Fruit fly (Drosophila melanogaster): Measurements from ENCODE around the gene Cep135.

Gene Cep135

DNA sequence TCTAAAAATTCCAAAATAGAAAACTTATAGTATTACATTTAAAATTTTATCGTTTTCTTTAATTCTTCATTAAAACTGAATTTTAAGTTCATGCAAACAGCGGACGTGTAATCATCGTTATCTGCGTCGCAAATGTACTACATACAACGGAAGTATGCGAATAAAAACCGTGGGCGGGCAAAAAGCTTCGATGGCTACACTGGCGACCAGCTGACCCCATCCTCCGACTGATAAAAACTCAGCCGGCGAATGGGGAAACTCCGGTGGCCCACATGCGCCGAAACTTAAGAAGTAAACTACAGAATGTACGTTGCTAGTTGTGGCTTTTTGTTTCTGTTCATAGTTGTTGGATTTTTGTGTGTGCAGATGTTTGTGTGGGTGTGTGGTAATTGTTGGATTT is 21.3 kb downstream of the Cep135 start:
- no peak for TF ChIP-seq pan (optimal IDR thresholded peaks at IDR 0.05)
- no peak for TF ChIP-seq EcR (GFP tag; optimal IDR thresholded peaks at IDR 0.05)
- TF ChIP-seq usp (GFP tag; optimal IDR thresholded peaks at IDR 0.05) = no peak
- no peak for TF ChIP-seq Dll (optimal IDR thresholded peaks at IDR 0.05)
- no peak for TF ChIP-seq psq (optimal IDR thresholded peaks at IDR 0.05)
- TF ChIP-seq CG8478 (optimal IDR thresholded peaks at IDR 0.05) = no peak

DNA sequence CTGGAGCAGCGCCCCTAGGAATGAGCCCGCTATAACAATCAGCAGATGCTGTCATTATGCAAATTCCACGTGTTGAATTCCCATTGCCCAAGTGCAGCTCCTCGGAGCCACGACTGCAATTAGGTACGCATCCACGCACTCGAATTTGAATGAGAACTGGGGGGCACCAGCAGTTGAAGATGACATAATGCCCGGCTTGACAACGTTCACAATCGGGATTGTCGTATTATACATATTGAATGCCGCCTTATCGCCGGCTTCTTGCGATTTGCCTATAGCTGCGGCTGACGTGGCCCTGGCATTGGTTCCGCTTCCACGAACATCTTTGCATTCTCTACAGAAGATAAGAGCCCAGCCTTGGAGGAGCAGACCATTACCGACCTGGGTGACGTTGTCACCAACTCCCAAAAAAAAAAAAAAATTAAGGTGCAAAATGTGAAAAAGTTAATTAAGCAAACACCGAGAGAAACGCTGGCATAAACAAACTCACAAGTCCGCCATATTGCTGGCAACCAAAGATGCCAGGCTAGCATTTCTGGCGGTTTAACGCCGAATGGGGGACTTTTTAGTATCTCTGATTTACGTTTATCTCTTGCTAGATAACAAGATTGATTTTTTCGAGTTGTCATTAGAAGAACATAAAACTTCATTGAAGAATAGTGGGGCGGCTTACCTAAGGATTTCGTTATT is 23.9 kb downstream of the Cep135 start:
- TF ChIP-seq EcR (GFP tag; optimal IDR thresholded peaks at IDR 0.05) = no peak
- TF ChIP-seq CG8478 (optimal IDR thresholded peaks at IDR 0.05) = no peak
- no peak for TF ChIP-seq usp (GFP tag; optimal IDR thresholded peaks at IDR 0.05)
- no peak for TF ChIP-seq Dll (optimal IDR thresholded peaks at IDR 0.05)
- no peak for TF ChIP-seq pan (optimal IDR thresholded peaks at IDR 0.05)
- no peak for TF ChIP-seq psq (optimal IDR thresholded peaks at IDR 0.05)

- TF ChIP-seq CG8478 (optimal IDR thresholded peaks at IDR 0.05) (peak; percentile 4), EcR (GFP tag; optimal IDR thresholded peaks at IDR 0.05) (peak; percentile 67 to 92), psq (optimal IDR thresholded peaks at IDR 0.05) (no peak), Dll (optimal IDR thresholded peaks at IDR 0.05) (no peak), pan (optimal IDR thresholded peaks at IDR 0.05) (no peak), usp (GFP tag; optimal IDR thresholded peaks at IDR 0.05) (no peak)
Observed at dm6 chr3L:15141118-15142003, 24.8 kb downstream of the Cep135 start.

DNA sequence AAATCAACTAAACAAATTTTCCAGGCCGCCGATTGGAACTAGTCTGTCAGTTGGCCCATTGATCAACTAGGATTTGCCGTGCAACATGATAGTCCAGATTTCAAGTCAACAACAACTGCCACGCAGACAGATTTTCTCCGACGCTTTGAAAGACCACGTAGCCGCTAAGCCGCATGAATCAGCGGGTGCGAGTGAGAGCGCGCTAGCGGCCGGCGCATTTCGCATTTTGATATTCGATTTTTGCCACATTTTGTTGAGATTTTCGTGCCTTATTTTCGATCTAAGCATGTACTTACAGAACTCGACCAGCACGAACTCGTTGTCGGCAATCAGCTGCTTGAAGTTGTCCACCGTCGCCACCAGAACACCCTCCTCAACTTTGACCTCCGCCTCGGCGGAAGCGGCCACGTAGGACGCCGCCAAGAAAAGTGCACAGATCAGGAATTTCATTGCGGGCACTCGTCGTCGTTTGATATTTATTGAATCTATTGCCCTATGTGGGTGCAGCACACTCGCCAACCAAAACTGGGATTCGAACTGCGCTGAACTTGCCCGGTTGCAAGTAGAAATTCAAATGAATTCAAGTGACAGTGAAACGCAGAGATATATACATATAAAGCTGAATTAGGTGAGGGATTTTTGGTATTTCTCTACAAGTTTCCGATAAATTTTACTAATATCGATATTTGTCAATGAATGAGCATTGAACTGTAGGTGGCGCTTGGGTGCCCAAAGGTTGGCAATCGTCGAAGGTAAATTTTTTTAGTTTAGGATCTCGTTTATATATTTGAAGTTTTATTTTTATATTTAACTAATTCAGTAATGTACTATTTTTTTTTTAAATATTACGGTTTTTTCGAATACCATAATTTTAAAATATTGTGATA is 25.7 kb downstream of the Cep135 start, which contains the start of gene Pdi:
TSS of gene Pdi (minus strand) at position 837 of the 887 bp plus-strand sequence.
- TF ChIP-seq Dll (optimal IDR thresholded peaks at IDR 0.05) (no peak), usp (GFP tag; optimal IDR thresholded peaks at IDR 0.05) (no peak), CG8478 (optimal IDR thresholded peaks at IDR 0.05) (no peak), pan (optimal IDR thresholded peaks at IDR 0.05) (no peak), EcR (GFP tag; optimal IDR thresholded peaks at IDR 0.05) (peak in 1 of 2 experiments; percentile 12), psq (optimal IDR thresholded peaks at IDR 0.05) (no peak)

dm6 chr3L:15143108-15143507 is 26.6 kb downstream of the Cep135 start:
- TF ChIP-seq pan (optimal IDR thresholded peaks at IDR 0.05) (no peak), usp (GFP tag; optimal IDR thresholded peaks at IDR 0.05) (no peak), psq (optimal IDR thresholded peaks at IDR 0.05) (no peak), EcR (GFP tag; optimal IDR thresholded peaks at IDR 0.05) (no peak)

- TF ChIP-seq psq (optimal IDR thresholded peaks at IDR 0.05) (no peak), usp (GFP tag; optimal IDR thresholded peaks at IDR 0.05) (no peak), EcR (GFP tag; optimal IDR thresholded peaks at IDR 0.05) (no peak), CG8478 (optimal IDR thresholded peaks at IDR 0.05) (no peak), Dll (optimal IDR thresholded peaks at IDR 0.05) (no peak), pan (optimal IDR thresholded peaks at IDR 0.05) (no peak)
Observed at dm6 chr3L:15143638-15144600, 27.4 kb downstream of the Cep135 start, which contains the start of the genes CG32147 and Pex3. CG32147 (minus strand) TSS chr3L:15144059. Pex3 (plus strand) TSS chr3L:15144355.

DNA sequence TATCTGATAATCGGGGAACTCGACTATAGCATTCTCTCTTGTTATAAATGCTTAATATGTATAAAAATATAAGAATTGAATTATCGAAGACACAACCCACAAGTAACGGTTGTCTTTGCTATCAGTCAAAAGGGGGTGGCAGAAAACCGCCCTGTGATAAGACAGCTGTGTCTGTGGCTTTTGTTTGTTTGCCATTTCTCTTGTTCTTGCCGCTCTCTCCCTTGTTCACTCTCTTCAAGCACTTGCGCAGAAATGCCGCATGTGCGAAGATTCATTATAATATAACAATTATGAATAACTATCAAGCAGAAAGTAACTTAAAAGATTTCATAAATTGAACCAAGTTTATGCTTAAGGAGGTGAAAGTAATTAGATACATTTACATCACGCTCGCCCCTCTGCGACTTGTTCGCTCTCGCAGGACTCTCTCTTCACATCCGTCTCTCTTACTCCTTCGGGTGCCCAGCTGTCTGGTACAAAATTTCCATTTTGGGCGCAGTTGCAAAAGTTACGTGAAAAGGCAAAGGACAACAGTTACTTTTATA is 30.2 kb downstream of the Cep135 start, which contains the start of gene FucTA:
TSS of gene FucTA (plus strand) at position 495 of the 545 bp plus-strand sequence.
- TF ChIP-seq EcR (GFP tag; optimal IDR thresholded peaks at IDR 0.05) (no peak), usp (GFP tag; optimal IDR thresholded peaks at IDR 0.05) (no peak), Dll (optimal IDR thresholded peaks at IDR 0.05) (no peak), CG8478 (optimal IDR thresholded peaks at IDR 0.05) (no peak), pan (optimal IDR thresholded peaks at IDR 0.05) (no peak), psq (optimal IDR thresholded peaks at IDR 0.05) (no peak)

DNA sequence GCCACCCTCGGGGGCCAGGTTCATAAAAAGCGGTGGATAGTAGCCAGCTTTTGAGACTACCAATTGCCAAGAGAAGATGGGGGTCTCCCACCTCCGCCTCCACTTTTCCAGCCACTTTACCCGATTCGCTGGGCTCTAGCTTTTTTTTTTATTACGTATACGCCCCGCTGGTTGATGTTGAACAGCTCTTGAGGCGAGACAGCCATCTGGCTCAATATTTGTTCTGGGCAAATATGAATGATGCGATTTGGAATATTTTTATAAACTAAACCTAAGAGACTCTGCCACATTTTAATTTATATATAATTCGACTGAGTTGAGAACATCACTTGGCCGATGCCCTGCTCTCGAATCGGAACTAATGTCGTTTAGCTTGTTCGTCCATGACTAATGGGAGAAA is 33.5 kb downstream of the Cep135 start:
- no peak for TF ChIP-seq EcR (GFP tag; optimal IDR thresholded peaks at IDR 0.05)
- TF ChIP-seq Dll (optimal IDR thresholded peaks at IDR 0.05) = no peak
- no peak for TF ChIP-seq pan (optimal IDR thresholded peaks at IDR 0.05)
- TF ChIP-seq psq (optimal IDR thresholded peaks at IDR 0.05) = no peak
- TF ChIP-seq CG8478 (optimal IDR thresholded peaks at IDR 0.05) = no peak
- no peak for TF ChIP-seq usp (GFP tag; optimal IDR thresholded peaks at IDR 0.05)

dm6 chr3L:15158330-15159114 is 42.0 kb downstream of the Cep135 start, which contains the start of the genes Msh6 and Prp31:
Msh6 (minus strand) TSS chr3L:15158562.
Prp31 (plus strand) TSS chr3L:15159100.
- TF ChIP-seq CG8478 (optimal IDR thresholded peaks at IDR 0.05) (no peak), EcR (GFP tag; optimal IDR thresholded peaks at IDR 0.05) (no peak), pan (optimal IDR thresholded peaks at IDR 0.05) (no peak), usp (GFP tag; optimal IDR thresholded peaks at IDR 0.05) (no peak), psq (optimal IDR thresholded peaks at IDR 0.05) (no peak), Dll (optimal IDR thresholded peaks at IDR 0.05) (no peak)
